Fruit fly (Drosophila melanogaster) whole organism, embryonic: ENCODE results near the gene Notum.

ENCODE experiments used
- Ada2b ChIP-seq: fragments of 200-800 bp; sonication (Bioruptor generic); IDR thresholded peaks from 2 replicates; pipeline ENCODE4 v1.3.6; 2022; ENCODE audit warnings: missing biosample characterization, missing genetic modification characterization
- CG11085 ChIP-seq: fragments of 200-800 bp; sonication (Bioruptor generic); IDR thresholded peaks from 2 replicates; pipeline ENCODE4 v1.3.6; 2022; ENCODE audit warnings: missing biosample characterization, missing genetic modification characterization
- CG11093 ChIP-seq: fragments of 200-800 bp; sonication (Bioruptor generic); IDR thresholded peaks from 3 replicates; pipeline ENCODE4 v1.3.6; 2022; ENCODE audit warnings: missing biosample characterization, missing genetic modification characterization
- CG13424 ChIP-seq: fragments of 200-800 bp; sonication (Bioruptor generic); optimal IDR thresholded peaks from 2 replicates; lab custom pipeline; 2019; ENCODE audit warnings: missing biosample characterization, mild to moderate bottlenecking, missing genetic modification characterization, moderate library complexity
- CG13624 ChIP-seq: fragments of 200-800 bp; sonication (Bioruptor generic); optimal IDR thresholded peaks from 2 replicates; lab custom pipeline; 2016; ENCODE audit warnings: missing biosample characterization, missing genetic modification characterization
- CG13894 ChIP-seq: fragments of 200-800 bp; sonication (Bioruptor generic); optimal IDR thresholded peaks from 3 replicates; lab custom pipeline; 2018; ENCODE audit warnings: missing biosample characterization, mild to moderate bottlenecking, missing genetic modification characterization, moderate library complexity
- CG14667 ChIP-seq: fragments of 200-800 bp; sonication (Bioruptor generic); IDR thresholded peaks from 2 replicates; pipeline ENCODE4 v1.3.6; 2022; ENCODE audit warnings: missing biosample characterization, missing genetic modification characterization
- CG17328 ChIP-seq: fragments of 200-800 bp; sonication (Bioruptor generic); IDR thresholded peaks from 2 replicates; pipeline ENCODE4 v1.3.6; 2022; ENCODE audit warnings: missing biosample characterization, missing genetic modification characterization
- CG17385 ChIP-seq: fragments of 200-800 bp; sonication (Bioruptor generic); optimal IDR thresholded peaks from 3 replicates; lab custom pipeline; 2018; ENCODE audit warnings: missing biosample characterization, mild to moderate bottlenecking, missing genetic modification characterization
- CG17802 ChIP-seq: fragments of 200-800 bp; sonication (Bioruptor generic); optimal IDR thresholded peaks from 2 replicates; lab custom pipeline; 2018; ENCODE audit warnings: missing biosample characterization, mild to moderate bottlenecking, missing genetic modification characterization, moderate library complexity
- CG18476 ChIP-seq: fragments of 200-800 bp; sonication (Bioruptor generic); optimal IDR thresholded peaks from 2 replicates; lab custom pipeline; 2016; ENCODE audit warnings: missing biosample characterization, mild to moderate bottlenecking, missing genetic modification characterization
- CG2120 ChIP-seq: fragments of 200-800 bp; sonication (Bioruptor generic); optimal IDR thresholded peaks from 3 replicates; lab custom pipeline; 2016; ENCODE audit warnings: missing biosample characterization, missing genetic modification characterization
- CG2678 ChIP-seq: fragments of 200-800 bp; sonication (Bioruptor generic); optimal IDR thresholded peaks from 3 replicates; lab custom pipeline; 2019; ENCODE audit warnings: missing biosample characterization, mild to moderate bottlenecking, missing genetic modification characterization, moderate library complexity
- CG2712 ChIP-seq: fragments of 200-800 bp; optimal IDR thresholded peaks from 3 replicates; lab custom pipeline; 2019; ENCODE audit warnings: missing biosample characterization, mild to moderate bottlenecking, missing genetic modification characterization, moderate library complexity
- CG31224 ChIP-seq: fragments of 200-800 bp; sonication (Bioruptor generic); IDR thresholded peaks from 2 replicates; pipeline ENCODE4 v1.3.6; 2022; ENCODE audit warnings: missing biosample characterization, missing genetic modification characterization
- CG34376 ChIP-seq: fragments of 200-800 bp; sonication (Bioruptor generic); optimal IDR thresholded peaks from 2 replicates; lab custom pipeline; 2018; ENCODE audit warnings: missing biosample characterization, mild to moderate bottlenecking, missing genetic modification characterization
- CG4730 ChIP-seq: fragments of 200-800 bp; sonication (Bioruptor generic); IDR thresholded peaks from 2 replicates; pipeline ENCODE4 v1.3.6; 2022; ENCODE audit warnings: missing biosample characterization, missing genetic modification characterization
- CG7928 ChIP-seq: fragments of 200-800 bp; sonication (Bioruptor generic); optimal IDR thresholded peaks from 2 replicates; lab custom pipeline; 2017; ENCODE audit warnings: missing biosample characterization, mild to moderate bottlenecking, missing genetic modification characterization
- CG8089 ChIP-seq: fragments of 200-800 bp; sonication (Bioruptor generic); optimal IDR thresholded peaks from 3 replicates; lab custom pipeline; 2016; ENCODE audit warnings: missing biosample characterization, missing genetic modification characterization
- CG8478 ChIP-seq: fragments of >200 bp; optimal IDR thresholded peaks from 2 replicates; lab custom pipeline; 2018
- CG9215 ChIP-seq: fragments of 200-800 bp; sonication (Bioruptor generic); IDR thresholded peaks from 2 replicates; pipeline ENCODE4 v1.3.6; 2022; ENCODE audit warnings: missing biosample characterization, missing genetic modification characterization
- CG9609 ChIP-seq: fragments of 200-800 bp; sonication (Bioruptor generic); optimal IDR thresholded peaks from 3 replicates; lab custom pipeline; 2016; ENCODE audit warnings: missing biosample characterization, missing genetic modification characterization
- CG9876 ChIP-seq: fragments of 200-800 bp; sonication (Bioruptor generic); optimal IDR thresholded peaks from 2 replicates; lab custom pipeline; 2016; ENCODE audit warnings: missing biosample characterization, missing genetic modification characterization
- Deaf1 ChIP-seq: fragments of 200-800 bp; optimal IDR thresholded peaks from 3 replicates; lab custom pipeline; 2019; ENCODE audit warnings: missing biosample characterization, mild to moderate bottlenecking, missing genetic modification characterization, moderate library complexity
- Dip2 ChIP-seq: fragments of 200-800 bp; sonication (Bioruptor generic); IDR thresholded peaks from 2 replicates; pipeline ENCODE4 v1.3.6; 2022; ENCODE audit warnings: missing biosample characterization, missing genetic modification characterization
- Dip3 ChIP-seq: fragments of 200-800 bp; sonication (Bioruptor generic); optimal IDR thresholded peaks from 3 replicates; lab custom pipeline; 2016; ENCODE audit warnings: missing biosample characterization, missing genetic modification characterization
- E2f1 ChIP-seq: fragments of 200-800 bp; sonication (Bioruptor generic); IDR thresholded peaks from 2 replicates; pipeline ENCODE4 v1.3.6; 2022; ENCODE audit warnings: missing biosample characterization, missing genetic modification characterization
- Elba2 ChIP-seq: fragments of 200-800 bp; sonication (Bioruptor generic); optimal IDR thresholded peaks from 3 replicates; lab custom pipeline; 2016; ENCODE audit warnings: missing biosample characterization, missing genetic modification characterization
- HLHmδ ChIP-seq: fragments of 200-800 bp; sonication (Bioruptor generic); optimal IDR thresholded peaks from 2 replicates; lab custom pipeline; 2018; ENCODE audit warnings: missing biosample characterization, mild to moderate bottlenecking, missing genetic modification characterization, moderate library complexity
- Nf-YB ChIP-seq: fragments of 200-800 bp; sonication (Bioruptor generic); optimal IDR thresholded peaks from 3 replicates; lab custom pipeline; 2019; ENCODE audit warnings: missing biosample characterization, mild to moderate bottlenecking, missing genetic modification characterization, moderate library complexity
- Nf-YC ChIP-seq: fragments of 200-800 bp; optimal IDR thresholded peaks from 3 replicates; lab custom pipeline; 2019; ENCODE audit warnings: missing biosample characterization, mild to moderate bottlenecking, missing genetic modification characterization, moderate library complexity
- PHDP ChIP-seq: fragments of 200-800 bp; sonication (Bioruptor generic); optimal IDR thresholded peaks from 3 replicates; lab custom pipeline; 2018; ENCODE audit warnings: missing biosample characterization, mild to moderate bottlenecking, missing genetic modification characterization, moderate library complexity
- Tbp ChIP-seq: fragments of >200 bp; optimal IDR thresholded peaks from 2 replicates; lab custom pipeline; 2018; ENCODE audit warnings: missing biosample characterization, missing genetic modification characterization
- Xrp1 ChIP-seq: fragments of 200-800 bp; sonication (Bioruptor generic); IDR thresholded peaks from 2 replicates; pipeline ENCODE4 v1.3.6; 2022; ENCODE audit warnings: missing biosample characterization, missing genetic modification characterization
- ab ChIP-seq: fragments of 200-800 bp; sonication (Bioruptor generic); optimal IDR thresholded peaks from 2 replicates; lab custom pipeline; 2016; ENCODE audit warnings: missing biosample characterization, missing genetic modification characterization
- ara ChIP-seq: fragments of 200-800 bp; sonication (Bioruptor generic); IDR thresholded peaks from 2 replicates; pipeline ENCODE4 v1.3.6; 2022; ENCODE audit warnings: missing biosample characterization, missing genetic modification characterization
- az2 ChIP-seq: fragments of 200-800 bp; sonication (Bioruptor generic); optimal IDR thresholded peaks from 3 replicates; lab custom pipeline; 2016; ENCODE audit warnings: missing biosample characterization, missing genetic modification characterization
- chinmo ChIP-seq: fragments of 200-800 bp; sonication (Bioruptor generic); IDR thresholded peaks from 4 replicates; pipeline ENCODE4 v1.3.6; 2022; ENCODE audit warnings: missing biosample characterization, missing genetic modification characterization; ENCODE audit not compliant: partially characterized antibody
- eve ChIP-seq, 2 experiments: fragments of >200 bp; optimal IDR thresholded peaks; 2 replicates each; lab custom pipeline; 2017; ENCODE audit warnings: missing biosample characterization in 2 of 2, missing genetic modification characterization in 2 of 2
- fd96Cb ChIP-seq: fragments of 200-800 bp; sonication (Bioruptor generic); optimal IDR thresholded peaks from 2 replicates; lab custom pipeline; 2018; ENCODE audit warnings: missing biosample characterization, mild to moderate bottlenecking, missing genetic modification characterization, moderate library complexity
- gcm ChIP-seq: fragments of 200-800 bp; sonication (Bioruptor generic); optimal IDR thresholded peaks from 2 replicates; lab custom pipeline; 2019; ENCODE audit warnings: missing biosample characterization, mild to moderate bottlenecking, missing genetic modification characterization, moderate library complexity
- gt ChIP-seq: fragments of 200-800 bp; sonication (Bioruptor generic); IDR thresholded peaks from 2 replicates; pipeline ENCODE4 v1.3.6; 2022; ENCODE audit warnings: missing biosample characterization, missing genetic modification characterization
- hbn ChIP-seq: fragments of 200-800 bp; sonication (Bioruptor generic); IDR thresholded peaks from 2 replicates; pipeline ENCODE4 v1.3.6; 2022; ENCODE audit warnings: missing biosample characterization, missing genetic modification characterization; ENCODE audit not compliant: partially characterized antibody
- hth ChIP-seq: fragments of >200 bp; optimal IDR thresholded peaks from 2 replicates; lab custom pipeline; 2017; ENCODE audit warnings: inconsistent platforms
- klu ChIP-seq: fragments of 200-800 bp; sonication (Bioruptor generic); IDR thresholded peaks from 2 replicates; pipeline ENCODE4 v1.3.6; 2022; ENCODE audit warnings: missing biosample characterization, missing genetic modification characterization
- kni ChIP-seq: fragments of 200-800 bp; sonication (Bioruptor generic); optimal IDR thresholded peaks from 3 replicates; lab custom pipeline; 2017; ENCODE audit warnings: mild to moderate bottlenecking, missing biosample characterization, missing genetic modification reagents, missing genetic modification characterization
- lbe ChIP-seq: fragments of 200-800 bp; sonication (Bioruptor generic); optimal IDR thresholded peaks from 2 replicates; lab custom pipeline; 2016; ENCODE audit warnings: missing biosample characterization, mild to moderate bottlenecking, missing genetic modification characterization
- lilli ChIP-seq: fragments of 200-800 bp; sonication (Bioruptor generic); optimal IDR thresholded peaks from 3 replicates; lab custom pipeline; 2016; ENCODE audit warnings: missing biosample characterization, missing genetic modification characterization
- mld ChIP-seq: fragments of 200-800 bp; sonication (Bioruptor generic); IDR thresholded peaks from 3 replicates; pipeline ENCODE4 v1.3.6; 2022; ENCODE audit warnings: missing biosample characterization, missing genetic modification characterization; ENCODE audit not compliant: partially characterized antibody
- pho ChIP-seq: fragments of 200-800 bp; sonication (Bioruptor generic); optimal IDR thresholded peaks from 2 replicates; lab custom pipeline; 2016; ENCODE audit warnings: missing biosample characterization, missing genetic modification characterization
- ranshi ChIP-seq: fragments of 200-800 bp; sonication (Bioruptor generic); IDR thresholded peaks from 2 replicates; pipeline ENCODE4 v1.3.6; 2022; ENCODE audit warnings: missing biosample characterization, missing genetic modification characterization
- repo ChIP-seq: fragments of 200-800 bp; sonication (Bioruptor generic); optimal IDR thresholded peaks from 2 replicates; lab custom pipeline; 2016; ENCODE audit warnings: missing biosample characterization, missing genetic modification characterization

Notum gene

DNA sequence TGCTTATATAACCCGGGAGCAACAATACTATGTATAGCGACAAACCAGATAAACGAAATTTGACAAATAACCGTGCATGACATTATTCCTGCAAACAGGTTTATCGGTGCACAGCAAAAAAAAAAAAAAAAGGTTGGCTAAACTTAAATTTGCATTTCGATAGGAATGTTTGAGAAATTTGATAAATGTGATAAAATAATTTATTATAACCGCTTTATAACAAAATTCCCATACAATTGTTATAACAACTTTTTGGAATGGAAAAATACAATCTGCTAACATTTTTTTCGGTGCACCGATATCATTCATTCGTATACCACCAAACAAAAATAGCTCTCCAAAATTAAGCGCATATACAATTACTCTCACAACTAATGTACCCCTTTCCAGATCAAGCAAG, 45.7 kb upstream of the Notum start (continued):
- TF ChIP-seq CG13894 (tag; lab: Kevin White, UChicago): peak; percentile 12
- peak; percentile 47 for TF ChIP-seq lilli
- TF ChIP-seq Nf-YB (GFP tag; lab: Kevin White, UChicago): no peak
- TF ChIP-seq klu (GFP tag; lab: Robert Waterston, UW): peak; percentile 52; the same call in 1 of the 2 replicates
- no peak for TF ChIP-seq Dip3 (GFP tag; lab: Kevin White, UChicago)
- TF ChIP-seq fd96Cb (tag; lab: Kevin White, UChicago): peak; percentile 46
- peak; percentile 45; the same call in 1 of the 2 replicates for TF ChIP-seq ranshi (GFP tag; lab: Robert Waterston, UW)
- TF ChIP-seq CG8478 (lab: Kevin White, UChicago): no peak
- no peak for TF ChIP-seq ab (GFP tag; lab: Kevin White, UChicago)
- TF ChIP-seq CG2120 (GFP tag; lab: Kevin White, UChicago): peak; percentile 63
- TF ChIP-seq CG17328 (GFP tag; lab: Robert Waterston, UW): peak; percentile 46; the same call in 1 of the 2 replicates
- peak; percentile 81 for TF ChIP-seq lbe (GFP tag; lab: Kevin White, UChicago)
- peak; percentile 59; the same call in 1 of the 2 replicates for TF ChIP-seq E2f1 (GFP tag; lab: Robert Waterston, UW)
- peak; percentile 60 for TF ChIP-seq ara (GFP tag; lab: Robert Waterston, UW)
- TF ChIP-seq CG7928: no peak
- peak; percentile 4 for TF ChIP-seq gcm (GFP tag; lab: Kevin White, UChicago)
- TF ChIP-seq CG11093 (GFP tag; lab: Robert Waterston, UW): peak; percentile 63; the same call in 2 of the 3 replicates
- no peak for TF ChIP-seq gt
- TF ChIP-seq Dip2 (GFP tag; lab: Robert Waterston, UW): no peak
- TF ChIP-seq Xrp1: peak; percentile 73
- no peak for TF ChIP-seq HLHmδ (GFP tag; lab: Kevin White, UChicago)
- TF ChIP-seq eve (GFP tag; optimal IDR thresholded peaks at IDR 0.05; lab: Kevin White, UChicago): no peak
- no peak for TF ChIP-seq repo (GFP tag; lab: Kevin White, UChicago)
- TF ChIP-seq Ada2b (GFP tag; lab: Robert Waterston, UW): peak; percentile 66
- TF ChIP-seq az2 (GFP tag; lab: Kevin White, UChicago): no peak
- no peak for TF ChIP-seq CG34376 (GFP tag; lab: Kevin White, UChicago)
- TF ChIP-seq hth: no peak
- peak; percentile 41; the same call in 1 of the 2 replicates for TF ChIP-seq CG31224 (GFP tag; lab: Robert Waterston, UW)
- peak; percentile 11 for TF ChIP-seq Nf-YC (tag; lab: Kevin White, UChicago)
- TF ChIP-seq PHDP (tag; lab: Kevin White, UChicago): peak; percentile 53
- peak; percentile 49; the same call in 1 of the 2 replicates for TF ChIP-seq CG9215 (GFP tag; lab: Robert Waterston, UW)
- peak; percentile 25; the same call in 1 of the 2 replicates for TF ChIP-seq CG11085 (GFP tag; lab: Robert Waterston, UW)
- TF ChIP-seq CG2678 (tag; lab: Kevin White, UChicago): peak; percentile 73
- TF ChIP-seq kni: no peak
- TF ChIP-seq hbn: no peak
- no peak for TF ChIP-seq chinmo
- peak; percentile 68 for TF ChIP-seq CG2712 (tag; lab: Kevin White, UChicago)
- no peak for TF ChIP-seq CG9609
- TF ChIP-seq CG17385 (GFP tag; lab: Kevin White, UChicago): peak; percentile 32
- no peak for TF ChIP-seq mld (GFP tag; lab: Robert Waterston, UW)
- TF ChIP-seq CG9876: no peak
- no peak for TF ChIP-seq CG17802 (tag; lab: Kevin White, UChicago)
- TF ChIP-seq CG18476 (GFP tag; lab: Kevin White, UChicago): peak; percentile 21
- TF ChIP-seq CG13624 (GFP tag; lab: Kevin White, UChicago): peak; percentile 35
- TF ChIP-seq Elba2 (GFP tag; lab: Kevin White, UChicago): no peak
- TF ChIP-seq CG13424 (tag; lab: Kevin White, UChicago): peak; percentile 37
- no peak for TF ChIP-seq CG8089 (GFP tag; lab: Kevin White, UChicago)
- TF ChIP-seq CG14667 (GFP tag; lab: Robert Waterston, UW): peak; percentile 58
- no peak for TF ChIP-seq pho (GFP tag; lab: Kevin White, UChicago)
- TF ChIP-seq Tbp (GFP tag; lab: Kevin White, UChicago): no peak
- peak; percentile 15 for TF ChIP-seq Deaf1 (tag; lab: Kevin White, UChicago)
- peak; percentile 72 for TF ChIP-seq CG4730 (GFP tag; lab: Robert Waterston, UW)
